Fruit fly (Drosophila melanogaster): ENCODE results near the gene CG10859.

Gene CG10859

dm6 chr2L:13398614-13399161 lies at the start of gene CG10859, which contains the start of gene CG7110:
Gene CG10859, minus strand, starts transcription at chr2L:13398664.
Gene CG7110, plus strand, starts transcription at chr2L:13398991.
- TF ChIP-seq topi (GFP tag; optimal IDR thresholded peaks at IDR 0.05) (peak; percentile 27), CG11902 (GFP tag; optimal IDR thresholded peaks at IDR 0.05) (no peak), CG8632 (GFP tag; optimal IDR thresholded peaks at IDR 0.05) (peak; percentile 3), esn (GFP tag; optimal IDR thresholded peaks at IDR 0.05) (peak; percentile 27), CG34406 (GFP tag; optimal IDR thresholded peaks at IDR 0.05) (peak; percentile 25), CG3919 (GFP tag; optimal IDR thresholded peaks at IDR 0.05) (peak; percentile 26), CG10669 (GFP tag; optimal IDR thresholded peaks at IDR 0.05) (peak; percentile 10), ss (GFP tag; optimal IDR thresholded peaks at IDR 0.05) (peak in 1 of 2 experiments; percentile 40), Sox102F (GFP tag; optimal IDR thresholded peaks at IDR 0.05) (peak; percentile 12), dsx (GFP tag; optimal IDR thresholded peaks at IDR 0.05; ENCODE audit: poor library complexity, severe bottlenecking) (no peak), OdsH (GFP tag; optimal IDR thresholded peaks at IDR 0.05) (peak; percentile 19), CG3032 (tag; optimal IDR thresholded peaks at IDR 0.05) (peak; percentile 12), Blimp-1 (GFP tag; optimal IDR thresholded peaks at IDR 0.05) (no peak), cyc (GFP tag; optimal IDR thresholded peaks at IDR 0.05) (peak; percentile 2), Met (GFP tag; optimal IDR thresholded peaks at IDR 0.05) (peak; percentile 33), CG6163 (GFP tag; IDR thresholded peaks at IDR 0.05) (no peak), CG6808 (GFP tag; optimal IDR thresholded peaks at IDR 0.05) (no peak), Eip78C (GFP tag) (peak; percentile 83), lz (GFP tag; optimal IDR thresholded peaks at IDR 0.05) (peak; percentile 25)

dm6 chr2L:13445249-13445846 lies 46.9 kb upstream of the CG10859 start, which contains the start of gene Hacd2:
Gene Hacd2, minus strand, starts transcription at chr2L:13445651.
- TF ChIP-seq CG31627 (GFP tag; optimal IDR thresholded peaks at IDR 0.05), result peak; percentile 8
- peak; percentile 4 for TF ChIP-seq vri (GFP tag; optimal IDR thresholded peaks at IDR 0.05)
- TF ChIP-seq CG32006 (GFP tag; optimal IDR thresholded peaks at IDR 0.05), result no peak
- TF ChIP-seq cyc (GFP tag; optimal IDR thresholded peaks at IDR 0.05), result peak; percentile 14
- TF ChIP-seq Sox14 (GFP tag; optimal IDR thresholded peaks at IDR 0.05), result peak; percentile 53
- peak; percentile 87 for TF ChIP-seq svp (GFP tag)
- no peak for TF ChIP-seq spab (GFP tag; optimal IDR thresholded peaks at IDR 0.05)
- TF ChIP-seq lz (GFP tag; optimal IDR thresholded peaks at IDR 0.05), result peak; percentile 9

dm6 chr2L:13436791-13437190 lies 38.3 kb upstream of the CG10859 start:
- no peak for TF ChIP-seq CG11294 (GFP tag; IDR thresholded peaks at IDR 0.05)
- TF ChIP-seq Hr39 (GFP tag; optimal IDR thresholded peaks at IDR 0.05), result no peak
- no peak for TF ChIP-seq esn (GFP tag; optimal IDR thresholded peaks at IDR 0.05)
- no peak for TF ChIP-seq CG32006 (GFP tag; optimal IDR thresholded peaks at IDR 0.05)
- TF ChIP-seq CG8119 (GFP tag; IDR thresholded peaks at IDR 0.05), result no peak
- no peak for TF ChIP-seq CG15336 (GFP tag; IDR thresholded peaks at IDR 0.05)
- TF ChIP-seq vri (GFP tag; optimal IDR thresholded peaks at IDR 0.05), result peak; percentile 77
- TF ChIP-seq Gug (GFP tag; IDR thresholded peaks at IDR 0.05), result no peak
- TF ChIP-seq svp (GFP tag), result peak; percentile 87

- TF ChIP-seq CG9139 (GFP tag; optimal IDR thresholded peaks at IDR 0.05) (no peak), esn (GFP tag; optimal IDR thresholded peaks at IDR 0.05) (no peak), ss (GFP tag; optimal IDR thresholded peaks at IDR 0.05) (no peak), CG32006 (GFP tag; optimal IDR thresholded peaks at IDR 0.05) (no peak), vri (GFP tag; optimal IDR thresholded peaks at IDR 0.05) (peak; percentile 60), svp (GFP tag) (peak; percentile 78)
Measured at dm6 chr2L:13434795-13435634, 36.6 kb upstream of the CG10859 start, which contains the start of gene Tehao. Gene Tehao, plus strand, starts transcription at chr2L:13435622.

Measured in whole organism, prepupa.